Fruit fly (Drosophila melanogaster): ENCODE measurements around the gene Prp5.

The Prp5 gene

dm6 chrX:15344473-15345331, at the start of gene Prp5, which contains the start of gene CG12608:
Gene Prp5 (plus strand): TSS chrX:15345169.
Gene CG12608 (minus strand): TSS chrX:15344625.
- TF ChIP-seq noc (tag; optimal IDR thresholded peaks at IDR 0.05), result no peak

dm6 chrX:15296969-15297816, 47.8 kb upstream of the Prp5 start, which contains the start of gene gce:
Gene gce (plus strand): TSS chrX:15297766.
- peak; percentile 77 for TF ChIP-seq noc (tag; optimal IDR thresholded peaks at IDR 0.05)

DNA sequence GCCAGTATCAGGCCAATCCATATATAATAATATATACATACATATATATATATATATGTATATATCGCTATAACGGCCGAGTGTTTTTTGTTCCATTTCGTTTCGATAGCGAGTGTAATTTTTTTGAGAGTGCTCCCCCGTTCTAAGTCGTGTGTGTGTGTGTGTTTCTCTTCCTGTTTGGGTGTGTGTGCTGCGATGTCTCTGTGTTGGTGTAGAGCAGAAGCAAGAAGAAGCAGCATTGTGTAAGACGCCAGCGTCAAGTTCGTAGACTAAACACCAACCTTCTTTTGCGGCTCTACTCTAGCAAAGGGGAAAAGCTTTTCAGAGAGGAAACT, 47.0 kb upstream of the Prp5 start:
- TF ChIP-seq noc (tag; optimal IDR thresholded peaks at IDR 0.05), result no peak

DNA sequence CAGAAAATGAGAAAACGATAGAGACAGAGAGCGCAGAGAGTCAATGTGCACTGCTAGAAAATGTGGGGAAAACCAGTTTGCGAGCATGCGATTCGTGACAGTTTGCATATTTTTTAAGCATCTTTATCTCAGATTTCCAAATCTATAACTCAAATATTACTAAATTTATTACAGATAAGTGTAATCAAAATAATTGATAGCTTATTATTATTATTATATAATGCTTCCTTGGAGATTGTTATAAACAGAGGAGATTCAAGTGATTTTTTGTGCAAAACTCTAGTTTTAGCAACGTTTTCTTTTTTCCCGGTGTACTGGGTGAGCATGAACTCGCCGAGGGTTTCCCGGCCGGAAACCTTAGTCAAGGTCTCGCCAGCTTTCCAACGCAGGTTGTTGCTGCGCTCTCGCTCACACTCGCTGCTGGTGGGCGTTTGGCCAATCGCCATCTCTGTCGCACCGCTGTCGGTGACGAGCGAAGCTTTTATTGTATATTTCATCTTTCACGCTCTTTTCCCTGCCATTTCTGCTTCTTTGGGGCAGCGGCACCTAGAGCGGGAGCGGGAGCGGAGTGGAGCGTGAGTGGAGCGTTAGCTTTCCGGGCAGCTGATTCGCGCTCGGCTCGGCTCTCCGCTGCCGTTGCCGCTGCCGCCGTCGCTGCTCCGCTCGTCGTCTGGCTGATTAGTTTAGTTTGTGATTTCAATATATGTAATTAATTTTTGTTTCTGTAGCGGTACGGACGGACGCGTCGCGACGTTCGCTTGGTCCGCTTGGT, 46.5 kb upstream of the Prp5 start:
- TF ChIP-seq noc (tag; optimal IDR thresholded peaks at IDR 0.05), result peak; percentile 99

DNA sequence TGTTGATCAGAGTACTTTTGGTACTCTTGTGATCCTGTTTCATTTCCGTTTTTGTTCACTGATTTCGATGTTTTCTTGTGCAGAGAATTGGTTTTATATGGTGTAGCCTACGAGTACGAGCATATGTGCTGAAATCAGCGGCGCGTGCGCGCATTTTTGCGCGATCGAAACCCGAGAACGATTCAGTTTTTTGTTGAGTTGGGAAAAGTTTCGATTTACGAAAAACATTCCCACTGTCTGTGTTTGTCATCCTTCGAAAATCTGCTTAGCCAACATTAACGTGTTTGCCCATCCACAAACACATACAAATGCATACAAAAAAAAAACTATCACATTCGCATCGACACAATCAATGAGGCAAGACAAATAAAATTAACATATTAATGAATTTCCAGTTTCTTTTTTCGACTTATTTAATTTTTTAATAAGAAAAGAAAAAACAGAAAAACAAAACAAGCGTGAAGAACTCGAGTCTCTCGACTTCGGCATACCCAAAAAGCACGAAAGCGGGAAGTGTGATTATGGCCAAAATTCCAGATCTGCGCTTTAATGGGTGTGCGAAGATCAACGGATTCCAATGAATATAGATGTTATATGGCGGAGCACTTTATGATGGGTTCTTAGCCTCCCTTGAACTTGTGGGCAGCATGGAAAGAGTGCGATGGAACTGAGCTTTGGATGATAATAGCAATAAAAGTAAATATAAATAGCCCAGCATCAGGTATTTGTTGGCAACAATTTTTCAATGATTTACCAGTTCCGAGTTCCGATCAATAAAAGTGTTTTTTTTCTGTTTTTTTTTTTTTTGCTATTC, 44.8 kb upstream of the Prp5 start:
- TF ChIP-seq noc (tag; optimal IDR thresholded peaks at IDR 0.05), result no peak

DNA sequence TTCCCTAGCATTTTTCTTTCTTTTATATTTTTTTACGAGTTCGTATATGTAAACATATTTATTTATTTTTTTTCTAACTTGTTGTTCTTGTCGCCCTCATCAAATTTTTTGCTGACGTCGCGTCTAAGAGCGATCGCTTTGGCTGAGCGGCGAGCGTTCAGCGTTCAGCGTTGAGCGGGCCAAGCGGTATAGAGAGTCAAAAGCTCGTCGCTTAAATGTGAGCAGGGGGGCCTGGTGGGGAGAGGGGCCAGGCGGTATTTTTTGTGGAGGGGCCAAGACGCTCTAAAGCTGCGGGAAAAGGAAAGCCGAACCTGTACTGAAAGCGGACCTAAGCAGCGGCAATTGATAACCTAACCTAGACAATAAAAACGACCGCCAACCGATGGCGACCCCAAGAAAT, 43.8 kb upstream of the Prp5 start:
- no peak for TF ChIP-seq noc (tag; optimal IDR thresholded peaks at IDR 0.05)

DNA sequence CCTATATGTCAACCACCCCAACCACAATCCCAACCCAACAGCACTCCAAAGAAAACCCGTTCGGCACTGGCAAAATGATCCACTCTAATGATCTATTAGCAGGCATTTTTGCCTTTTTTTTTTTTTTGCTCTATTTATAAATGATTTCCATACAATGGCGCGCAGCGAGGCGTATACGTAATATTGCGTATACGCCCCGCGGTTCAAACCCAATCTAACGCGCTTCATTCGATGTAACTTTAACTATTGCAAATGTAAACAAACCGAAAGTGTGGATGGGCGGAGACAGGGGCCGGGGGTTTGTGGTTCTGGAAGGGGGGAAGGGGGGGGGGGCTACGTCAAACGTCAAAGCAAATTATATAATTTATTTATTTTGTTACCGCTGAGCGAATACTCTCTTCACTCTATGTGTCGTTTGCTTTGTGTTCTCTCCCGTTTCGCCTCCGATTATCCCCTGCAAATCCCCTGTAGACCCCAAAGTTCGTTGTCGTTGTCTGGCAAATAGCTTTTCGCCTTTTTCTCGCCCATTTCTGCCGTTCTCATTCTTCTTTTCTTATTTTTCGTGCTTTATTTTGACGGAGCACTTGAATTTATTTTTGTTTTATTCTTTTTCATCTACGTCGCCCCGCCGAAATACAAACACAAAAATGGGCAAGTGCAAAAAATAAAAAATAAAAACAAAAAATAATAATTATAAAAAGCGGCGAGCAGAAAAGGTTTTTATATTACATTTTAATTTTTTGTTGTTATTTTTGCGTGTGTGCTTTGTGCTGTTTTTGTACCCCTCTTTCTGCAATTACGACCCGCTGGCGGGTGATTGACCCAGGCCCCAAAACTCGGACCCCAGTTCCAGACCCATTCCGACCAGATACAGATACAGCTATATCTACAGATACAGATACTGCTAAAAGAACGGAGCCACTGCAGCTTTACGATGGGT, 41.5 kb upstream of the Prp5 start:
- TF ChIP-seq noc (tag; optimal IDR thresholded peaks at IDR 0.05), result no peak

DNA sequence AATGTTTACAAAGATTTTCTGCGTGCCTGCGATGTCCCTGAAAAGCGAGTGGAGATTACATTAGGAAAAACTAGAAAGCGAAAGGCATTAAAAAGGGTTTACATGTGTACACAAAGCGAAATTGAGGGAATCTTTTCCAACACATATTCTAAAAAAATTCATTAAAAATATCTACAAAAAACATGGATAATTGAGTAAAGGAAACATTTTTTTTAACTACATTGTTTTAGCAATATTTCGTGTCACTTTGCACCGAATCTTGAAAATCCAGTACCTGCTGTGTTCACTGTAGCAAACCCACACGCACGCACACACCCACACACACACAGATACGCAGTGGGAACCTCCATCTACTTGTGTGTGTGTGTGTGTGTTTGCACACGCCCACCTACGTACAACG, 40.8 kb upstream of the Prp5 start:
- TF ChIP-seq noc (tag; optimal IDR thresholded peaks at IDR 0.05), result peak; percentile 5

DNA sequence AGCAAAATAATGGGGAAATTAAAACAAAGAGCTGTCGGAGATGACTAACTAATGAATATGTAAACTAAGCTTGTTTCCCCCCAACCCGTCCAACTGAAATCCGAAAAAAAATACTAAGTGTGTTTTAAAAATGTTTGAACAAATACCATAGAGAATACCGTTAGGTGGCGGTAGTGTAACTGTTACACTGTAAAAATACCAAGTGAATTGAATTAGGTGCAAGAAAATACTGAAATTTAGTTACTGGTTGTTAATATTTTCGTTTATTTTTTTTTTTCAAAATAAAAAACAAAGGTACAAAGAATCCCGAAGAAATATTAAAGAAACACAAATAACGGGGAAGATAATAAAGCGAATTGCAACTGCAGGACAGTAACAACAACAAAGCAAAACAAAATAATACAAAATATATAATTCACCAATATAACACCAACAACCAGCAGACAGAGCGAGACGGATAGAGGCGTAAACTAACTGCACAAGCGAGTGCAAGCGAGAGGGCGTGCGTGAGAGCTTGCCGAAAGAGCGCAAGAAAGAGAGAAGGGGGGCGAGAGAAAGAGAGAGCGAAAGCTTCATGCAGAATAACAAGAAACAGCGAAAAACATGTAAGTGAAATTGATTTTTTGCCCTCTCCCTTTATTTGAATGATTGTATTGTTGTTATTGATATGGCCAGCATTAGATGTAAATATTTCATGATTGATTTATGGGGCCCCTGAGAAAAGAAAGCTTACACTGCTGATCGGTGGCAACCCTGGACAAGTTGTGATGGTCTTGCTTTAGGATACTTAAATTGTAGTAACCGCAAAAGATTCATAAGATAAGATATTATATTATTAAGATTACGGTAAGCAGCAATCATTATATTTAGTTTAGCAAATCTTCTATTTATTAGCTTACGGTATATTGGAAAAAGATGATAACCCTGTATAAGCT, 38.7 kb upstream of the Prp5 start:
- TF ChIP-seq noc (tag; optimal IDR thresholded peaks at IDR 0.05), result no peak

dm6 chrX:15307485-15308138, 37.4 kb upstream of the Prp5 start:
- TF ChIP-seq noc (tag; optimal IDR thresholded peaks at IDR 0.05), result no peak

DNA sequence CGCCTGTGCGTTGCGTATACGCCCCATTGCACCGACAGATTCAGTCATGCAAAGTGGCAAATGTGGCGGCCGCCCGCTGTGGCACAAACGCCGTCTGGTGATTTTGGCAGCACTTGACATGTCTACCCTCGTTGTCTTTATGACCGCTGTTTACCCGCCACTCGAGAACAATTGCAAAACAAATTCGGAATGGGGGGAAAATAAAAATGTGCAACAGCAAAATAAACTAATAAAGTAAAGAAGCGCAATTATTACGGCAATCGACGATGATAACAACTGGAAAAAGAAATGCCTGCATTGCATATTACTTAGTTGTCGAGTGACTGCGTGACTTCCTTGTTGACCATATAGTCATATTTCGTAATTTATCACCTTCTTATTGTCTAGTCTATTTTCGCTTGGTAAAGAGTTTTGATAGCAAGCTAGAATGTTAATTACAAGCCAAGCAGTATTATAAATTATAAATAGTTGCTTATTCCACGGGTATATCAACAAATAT, 36.5 kb upstream of the Prp5 start:
- TF ChIP-seq noc (tag; optimal IDR thresholded peaks at IDR 0.05), result no peak

- TF ChIP-seq noc (tag; optimal IDR thresholded peaks at IDR 0.05), result no peak
These were observed 35.1 kb upstream of the Prp5 start for dm6 chrX:15309918-15310317.
